Fruit fly (Drosophila melanogaster) whole organism, embryonic: ENCODE results near the gene nol.

ENCODE experiments used
- B-H2 ChIP-seq: fragments of 200-800 bp; sonication (Bioruptor generic); optimal IDR thresholded peaks from 2 replicates; lab custom pipeline; 2018; ENCODE audit warnings: missing biosample characterization, mild to moderate bottlenecking, missing genetic modification characterization
- Bdp1 ChIP-seq: fragments of 200-800 bp; sonication (Bioruptor generic); optimal IDR thresholded peaks from 3 replicates; lab custom pipeline; 2016; ENCODE audit warnings: missing biosample characterization, missing genetic modification characterization
- C15 ChIP-seq: fragments of 200-800 bp; sonication (Bioruptor generic); IDR thresholded peaks from 3 replicates; pipeline ENCODE4 v1.3.6; 2022; ENCODE audit warnings: missing biosample characterization, missing genetic modification characterization
- CG10267 ChIP-seq: fragments of 200-800 bp; sonication (Bioruptor generic); optimal IDR thresholded peaks from 2 replicates; lab custom pipeline; 2018; ENCODE audit warnings: missing biosample characterization, mild to moderate bottlenecking, missing genetic modification characterization, moderate library complexity
- CG10543 ChIP-seq: fragments of 200-800 bp; sonication (Bioruptor generic); optimal IDR thresholded peaks from 3 replicates; lab custom pipeline; 2017; ENCODE audit warnings: missing biosample characterization, mild to moderate bottlenecking, missing genetic modification characterization, moderate library complexity
- CG11093 ChIP-seq: fragments of 200-800 bp; sonication (Bioruptor generic); IDR thresholded peaks from 3 replicates; pipeline ENCODE4 v1.3.6; 2022; ENCODE audit warnings: missing biosample characterization, missing genetic modification characterization
- CG11247 ChIP-seq: fragments of 200-800 bp; sonication (Bioruptor generic); IDR thresholded peaks from 2 replicates; pipeline ENCODE4 v1.3.6; 2022; ENCODE audit warnings: missing biosample characterization, missing genetic modification characterization
- CG1233 ChIP-seq: fragments of 200-800 bp; sonication (Bioruptor generic); optimal IDR thresholded peaks from 4 replicates; lab custom pipeline; 2018; ENCODE audit warnings: missing biosample characterization, mild to moderate bottlenecking, missing genetic modification characterization
- CG12391 ChIP-seq: fragments of 200-800 bp; sonication (Bioruptor generic); optimal IDR thresholded peaks from 3 replicates; lab custom pipeline; 2018; ENCODE audit warnings: missing biosample characterization, mild to moderate bottlenecking, missing genetic modification characterization, moderate library complexity
- CG17359 ChIP-seq: fragments of 200-800 bp; sonication (Bioruptor generic); optimal IDR thresholded peaks from 3 replicates; lab custom pipeline; 2018; ENCODE audit warnings: missing biosample characterization, mild to moderate bottlenecking, missing genetic modification characterization, moderate library complexity
- CG17385 ChIP-seq: fragments of 200-800 bp; sonication (Bioruptor generic); optimal IDR thresholded peaks from 3 replicates; lab custom pipeline; 2018; ENCODE audit warnings: missing biosample characterization, mild to moderate bottlenecking, missing genetic modification characterization
- CG1792 ChIP-seq: fragments of 200-800 bp; sonication (Bioruptor generic); optimal IDR thresholded peaks from 2 replicates; lab custom pipeline; 2016; ENCODE audit warnings: missing biosample characterization, missing genetic modification characterization
- CG2116 ChIP-seq: fragments of 200-800 bp; sonication (Bioruptor generic); optimal IDR thresholded peaks from 3 replicates; lab custom pipeline; 2018; ENCODE audit warnings: missing biosample characterization, mild to moderate bottlenecking, missing genetic modification characterization
- CG2120 ChIP-seq: fragments of 200-800 bp; sonication (Bioruptor generic); optimal IDR thresholded peaks from 3 replicates; lab custom pipeline; 2016; ENCODE audit warnings: missing biosample characterization, missing genetic modification characterization
- CG3995 ChIP-seq: fragments of 200-800 bp; sonication (Bioruptor generic); optimal IDR thresholded peaks from 3 replicates; lab custom pipeline; 2016; ENCODE audit warnings: missing biosample characterization, missing genetic modification characterization
- CG4360 ChIP-seq: fragments of 200-800 bp; sonication (Bioruptor generic); IDR thresholded peaks from 2 replicates; pipeline ENCODE4 v1.3.6; 2022; ENCODE audit warnings: missing biosample characterization, missing genetic modification characterization
- Dip2 ChIP-seq: fragments of 200-800 bp; sonication (Bioruptor generic); IDR thresholded peaks from 2 replicates; pipeline ENCODE4 v1.3.6; 2022; ENCODE audit warnings: missing biosample characterization, missing genetic modification characterization
- E2f1 ChIP-seq: fragments of 200-800 bp; sonication (Bioruptor generic); IDR thresholded peaks from 2 replicates; pipeline ENCODE4 v1.3.6; 2022; ENCODE audit warnings: missing biosample characterization, missing genetic modification characterization
- E2f2 ChIP-seq: fragments of 200-800 bp; sonication (Bioruptor generic); IDR thresholded peaks from 2 replicates; pipeline ENCODE4 v1.3.6; 2022; ENCODE audit warnings: missing biosample characterization, missing genetic modification characterization
- Elba2 ChIP-seq: fragments of 200-800 bp; sonication (Bioruptor generic); optimal IDR thresholded peaks from 3 replicates; lab custom pipeline; 2016; ENCODE audit warnings: missing biosample characterization, missing genetic modification characterization
- Hr51 ChIP-seq, 2 experiments: fragments of 200-800 bp; sonication (Bioruptor generic); optimal IDR thresholded peaks; 2 replicates in 1 of 2; 3 replicates in 1 of 2; lab custom pipeline; 2016 to 2018; ENCODE audit warnings: missing biosample characterization in 2 of 2, missing genetic modification characterization in 2 of 2, mild to moderate bottlenecking in 1 of 2, moderate library complexity in 1 of 2
- MESR4 ChIP-seq: fragments of 200-800 bp; sonication (Bioruptor generic); optimal IDR thresholded peaks from 2 replicates; lab custom pipeline; 2018; ENCODE audit warnings: missing biosample characterization, mild to moderate bottlenecking, missing genetic modification characterization, moderate library complexity
- Myb ChIP-seq: fragments of 200-800 bp; sonication (Bioruptor generic); optimal IDR thresholded peaks from 2 replicates; lab custom pipeline; 2016; ENCODE audit warnings: missing biosample characterization, missing genetic modification characterization
- NK7.1 ChIP-seq: fragments of 200-800 bp; sonication (Bioruptor generic); optimal IDR thresholded peaks from 3 replicates; lab custom pipeline; 2016; ENCODE audit warnings: missing biosample characterization, missing genetic modification characterization
- Neu2 ChIP-seq: fragments of 200-800 bp; sonication (Bioruptor generic); optimal IDR thresholded peaks from 3 replicates; lab custom pipeline; 2016; ENCODE audit warnings: missing biosample characterization, missing genetic modification characterization, borderline replicate concordance
- Nf-YC ChIP-seq: fragments of 200-800 bp; optimal IDR thresholded peaks from 3 replicates; lab custom pipeline; 2019; ENCODE audit warnings: missing biosample characterization, mild to moderate bottlenecking, missing genetic modification characterization, moderate library complexity
- NfI ChIP-seq: fragments of 200-800 bp; sonication (Bioruptor generic); optimal IDR thresholded peaks from 3 replicates; lab custom pipeline; 2018; ENCODE audit warnings: missing biosample characterization, mild to moderate bottlenecking, missing genetic modification characterization, moderate library complexity
- Opbp ChIP-seq: fragments of 200-800 bp; sonication (Bioruptor generic); IDR thresholded peaks from 3 replicates; pipeline ENCODE4 v1.3.6; 2022; ENCODE audit warnings: missing biosample characterization, missing genetic modification characterization; ENCODE audit not compliant: partially characterized antibody
- Rfx ChIP-seq: fragments of 200-800 bp; sonication (Bioruptor generic); IDR thresholded peaks from 2 replicates; pipeline ENCODE4 v1.3.6; 2022; ENCODE audit warnings: missing biosample characterization, missing genetic modification characterization
- Scr ChIP-seq: fragments of 200-800 bp; sonication (Bioruptor generic); IDR thresholded peaks from 2 replicates; pipeline ENCODE4 v1.3.6; 2022; ENCODE audit warnings: missing biosample characterization, missing genetic modification characterization; ENCODE audit not compliant: partially characterized antibody
- Sox102F ChIP-seq: fragments of 200-800 bp; sonication (Bioruptor generic); optimal IDR thresholded peaks from 2 replicates; lab custom pipeline; 2018; ENCODE audit warnings: missing biosample characterization, mild to moderate bottlenecking, missing genetic modification characterization, moderate library complexity
- Spps ChIP-seq: fragments of 200-800 bp; sonication (Bioruptor generic); optimal IDR thresholded peaks from 2 replicates; lab custom pipeline; 2018; ENCODE audit warnings: missing biosample characterization, mild to moderate bottlenecking, missing genetic modification characterization
- Trl ChIP-seq, 3 experiments: fragments of >200 bp in 2 of 3; fragments of 200-800 bp in 1 of 3; sonication (Bioruptor generic) in 1 of 3; optimal IDR thresholded peaks; 2 replicates in 1 of 3; 3 replicates in 2 of 3; lab custom pipeline; 2016 to 2017; ENCODE audit warnings: missing biosample characterization in 1 of 3, missing genetic modification characterization in 1 of 3
- Xrp1 ChIP-seq: fragments of 200-800 bp; sonication (Bioruptor generic); IDR thresholded peaks from 2 replicates; pipeline ENCODE4 v1.3.6; 2022; ENCODE audit warnings: missing biosample characterization, missing genetic modification characterization
- cwo ChIP-seq: fragments of 200-800 bp; sonication (Bioruptor generic); optimal IDR thresholded peaks from 3 replicates; lab custom pipeline; 2017; ENCODE audit warnings: missing biosample characterization, missing genetic modification characterization, mild to moderate bottlenecking, moderate library complexity, missing genetic modification reagents
- en ChIP-seq: fragments of 200-800 bp; sonication (Bioruptor generic); optimal IDR thresholded peaks from 2 replicates; lab custom pipeline; 2016; ENCODE audit warnings: missing biosample characterization, missing genetic modification characterization
- hbn ChIP-seq: fragments of 200-800 bp; sonication (Bioruptor generic); IDR thresholded peaks from 2 replicates; pipeline ENCODE4 v1.3.6; 2022; ENCODE audit warnings: missing biosample characterization, missing genetic modification characterization; ENCODE audit not compliant: partially characterized antibody
- lbe ChIP-seq: fragments of 200-800 bp; sonication (Bioruptor generic); optimal IDR thresholded peaks from 2 replicates; lab custom pipeline; 2016; ENCODE audit warnings: missing biosample characterization, mild to moderate bottlenecking, missing genetic modification characterization
- lilli ChIP-seq: fragments of 200-800 bp; sonication (Bioruptor generic); optimal IDR thresholded peaks from 3 replicates; lab custom pipeline; 2016; ENCODE audit warnings: missing biosample characterization, missing genetic modification characterization
- onecut ChIP-seq: fragments of 200-800 bp; sonication (Bioruptor generic); IDR thresholded peaks from 2 replicates; pipeline ENCODE4 v1.3.6; 2022; ENCODE audit warnings: missing biosample characterization, missing genetic modification characterization
- pan ChIP-seq, 4 experiments: fragments of >200 bp in 3 of 4; fragments of 200-800 bp in 1 of 4; sonication (Bioruptor generic) in 1 of 4; optimal IDR thresholded peaks in 3 of 4; IDR thresholded peaks in 1 of 4; 2 replicates each; pipeline versions ENCODE4 v1.3.6 to Lab custom; 2017 to 2022; ENCODE audit warnings: missing biosample characterization in 2 of 4, missing genetic modification characterization in 2 of 4, mixed read lengths in 1 of 4
- pros ChIP-seq: fragments of 200-800 bp; sonication (Bioruptor generic); optimal IDR thresholded peaks from 3 replicates; lab custom pipeline; 2019; ENCODE audit warnings: missing biosample characterization, mild to moderate bottlenecking, missing genetic modification characterization, moderate library complexity
- slbo ChIP-seq: fragments of 200-800 bp; sonication (Bioruptor generic); IDR thresholded peaks from 2 replicates; pipeline ENCODE4 v1.3.6; 2022; ENCODE audit warnings: missing biosample characterization, missing genetic modification characterization
- slp2 ChIP-seq: fragments of 200-800 bp; sonication (Bioruptor generic); optimal IDR thresholded peaks from 2 replicates; lab custom pipeline; 2016; ENCODE audit warnings: missing biosample characterization, missing genetic modification characterization
- sqz ChIP-seq: fragments of 200-800 bp; sonication (Bioruptor generic); optimal IDR thresholded peaks from 3 replicates; lab custom pipeline; 2018; ENCODE audit warnings: missing biosample characterization, mild to moderate bottlenecking, missing genetic modification characterization
- trem ChIP-seq: fragments of 200-800 bp; optimal IDR thresholded peaks from 3 replicates; lab custom pipeline; 2019; ENCODE audit warnings: missing biosample characterization, mild to moderate bottlenecking, missing genetic modification characterization, moderate library complexity
- yki ChIP-seq: fragments of >200 bp; optimal IDR thresholded peaks from 3 replicates; lab custom pipeline; 2018

The nol gene

dm6 chr3L:11096195-11096908 lies 34.3 kb upstream of the nol start, which contains the start of the genes CG46439, Iyd and CG33947 (continued):
- TF ChIP-seq trem (tag; lab: Kevin White, UChicago) (peak; percentile 18), CG10267 (tag; lab: Kevin White, UChicago) (peak; percentile 95), lilli (no peak), CG11247 (no peak), Bdp1 (GFP tag; lab: Kevin White, UChicago) (no peak), Hr51 (GFP tag; optimal IDR thresholded peaks at IDR 0.05; lab: Kevin White, UChicago) (peak in 1 of 2 experiments; percentile 12), NfI (GFP tag; lab: Kevin White, UChicago) (peak; percentile 26), E2f1 (peak; percentile 55; the same call in 1 of the 2 replicates), CG17385 (peak; percentile 80), CG17359 (tag; lab: Kevin White, UChicago) (peak; percentile 14), slbo (GFP tag; lab: Robert Waterston, UW) (no peak), slp2 (GFP tag; lab: Kevin White, UChicago) (no peak), Spps (no peak), CG11093 (GFP tag; lab: Robert Waterston, UW) (no peak), CG10543 (GFP tag; lab: Kevin White, UChicago) (peak; percentile 25), Dip2 (no peak), CG1233 (GFP tag; lab: Kevin White, UChicago) (no peak), pan (optimal IDR thresholded peaks at IDR 0.05; lab: Kevin White, UChicago) (no peak), pan (GFP tag; optimal IDR thresholded peaks at IDR 0.05 in 1 of 2, IDR thresholded peaks at IDR 0.05 in 1 of 2) (no peak), CG2116 (GFP tag; lab: Kevin White, UChicago) (peak; percentile 37), sqz (GFP tag; lab: Kevin White, UChicago) (peak; percentile 60), yki (lab: Kevin White, UChicago) (peak; percentile 52), Nf-YC (peak; percentile 13), E2f2 (GFP tag; lab: Robert Waterston, UW) (peak; percentile 45), Rfx (0 out of 2 replicates have a peak, but pooled peaks have one; percentile 28), onecut (GFP tag; lab: Robert Waterston, UW) (peak; percentile 45; the same call in 1 of the 2 replicates), Elba2 (GFP tag; lab: Kevin White, UChicago) (peak; percentile 24), cwo (GFP tag; lab: Kevin White, UChicago) (peak; percentile 28), Xrp1 (0 out of 2 replicates have a peak, but pooled peaks have one; percentile 19), lbe (peak; percentile 73), Myb (GFP tag; lab: Kevin White, UChicago) (peak; percentile 93), CG4360 (peak; percentile 38; the same call in 1 of the 2 replicates), CG12391 (tag; lab: Kevin White, UChicago) (no peak), CG3995 (GFP tag; lab: Kevin White, UChicago) (peak; percentile 2), C15 (GFP tag; lab: Robert Waterston, UW) (0 out of 3 replicates have a peak, but pooled peaks have one; percentile 19), CG2120 (GFP tag; lab: Kevin White, UChicago) (peak; percentile 26), NK7.1 (GFP tag; lab: Kevin White, UChicago) (no peak), Sox102F (GFP tag; lab: Kevin White, UChicago) (no peak), hbn (GFP tag; lab: Robert Waterston, UW) (peak; percentile 44; the same call in 1 of the 2 replicates), pros (peak; percentile 37), Neu2 (no peak), Trl (optimal IDR thresholded peaks at IDR 0.05; lab: Kevin White, UChicago) (peak; percentile 89 to 92), Trl (GFP tag; optimal IDR thresholded peaks at IDR 0.05; lab: Kevin White, UChicago) (peak; percentile 60), en (GFP tag; lab: Kevin White, UChicago) (no peak), Scr (GFP tag; lab: Robert Waterston, UW) (peak; percentile 22; the same call in 1 of the 2 replicates), B-H2 (peak; percentile 6), Opbp (GFP tag; lab: Robert Waterston, UW) (no peak), CG1792 (GFP tag; lab: Kevin White, UChicago) (no peak), MESR4 (GFP tag; lab: Kevin White, UChicago) (peak; percentile 37)
